Fruit fly (Drosophila melanogaster): ENCODE measurements around the gene CG11693.

dm6 chr3R:8329628-8330027 is 19.1 kb upstream of the CG11693 start:
- no peak for TF ChIP-seq h (optimal IDR thresholded peaks at IDR 0.05)
- TF ChIP-seq Sin3A (optimal IDR thresholded peaks at IDR 0.05): no peak

Data from Kc167 (cell line).